Worm (Caenorhabditis elegans): Measurements from ENCODE around the gene gldi-11.

gldi-11 gene

DNA sequence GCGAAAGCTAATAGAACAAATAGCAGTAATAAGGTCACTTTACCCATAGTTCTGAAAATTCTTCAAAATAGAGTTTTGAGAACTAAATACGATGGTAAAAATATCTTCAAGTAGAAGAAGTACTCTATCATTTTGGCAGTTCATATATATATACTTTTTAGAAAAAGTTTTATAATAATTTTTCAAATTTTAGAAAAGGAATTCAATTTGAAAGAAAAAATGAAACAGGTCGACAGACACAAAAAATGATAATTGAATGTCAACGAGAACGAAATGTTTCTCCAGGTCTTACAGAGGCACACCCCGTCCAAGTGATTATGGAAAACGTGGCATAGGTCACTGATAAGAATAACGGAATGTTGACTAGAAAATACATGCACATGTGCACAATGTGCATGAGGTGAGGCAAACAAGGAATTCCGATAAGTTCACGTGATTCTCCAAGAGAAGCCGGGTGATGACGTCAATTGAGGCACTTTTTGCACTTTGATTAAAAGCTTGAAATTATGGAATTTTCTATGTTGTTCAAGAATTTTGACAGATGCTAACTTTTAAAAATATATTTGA is 20.3 kb downstream of the gldi-11 start, which contains the start of gene aagr-2 (continued):
- TF ChIP-seq lsl-1 (GFP tag; optimal IDR thresholded peaks at IDR 0.05) (no peak), dpff-1 (tag; optimal IDR thresholded peaks at IDR 0.05) (no peak), pha-4 (tag; optimal IDR thresholded peaks at IDR 0.05) (peak; percentile 86), mxl-1 (tag; optimal IDR thresholded peaks at IDR 0.05) (no peak), B0336.3 (GFP tag; IDR thresholded peaks at IDR 0.05) (peak; percentile 25; the same call in 1 of the 2 replicates)

DNA sequence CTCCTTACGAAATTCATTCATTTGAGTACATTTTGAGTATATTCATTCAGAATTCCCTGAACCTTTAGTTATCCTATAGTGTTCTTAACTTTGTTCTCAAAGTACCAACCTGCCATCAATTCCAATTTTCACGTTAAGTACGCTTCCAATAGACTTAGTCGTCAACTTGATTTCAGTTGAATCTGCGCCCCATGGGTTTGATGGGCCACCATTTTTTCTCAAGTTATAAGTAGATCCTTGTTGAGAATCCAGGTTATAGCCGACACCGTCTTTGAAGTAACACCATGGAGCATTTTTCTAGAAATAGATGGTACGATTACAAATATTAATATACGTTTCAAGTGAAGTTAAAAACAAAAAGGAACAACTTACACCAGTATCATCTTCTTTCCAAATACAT is 20.9 kb downstream of the gldi-11 start:
- TF ChIP-seq let-526 (GFP tag; IDR thresholded peaks at IDR 0.05) (no peak), dpff-1 (tag; optimal IDR thresholded peaks at IDR 0.05) (no peak), ceh-40 (GFP tag; IDR thresholded peaks at IDR 0.05) (no peak), Y79H2A.3 (GFP tag; conservative IDR thresholded peaks at IDR 0.05) (no peak), hlh-12 (tag; optimal IDR thresholded peaks at IDR 0.05) (no peak), akir-1 (GFP tag; optimal IDR thresholded peaks at IDR 0.05) (no peak), madf-6 (GFP tag; IDR thresholded peaks at IDR 0.05) (no peak), egrh-3 (GFP tag; IDR thresholded peaks at IDR 0.05) (no peak), ccch-3 (GFP tag; optimal IDR thresholded peaks at IDR 0.05) (no peak), hmg-1.2 (GFP tag; IDR thresholded peaks at IDR 0.05) (no peak), tbx-9 (tag; optimal IDR thresholded peaks at IDR 0.05; ENCODE audit: borderline replicate concordance) (no peak), lin-26 (GFP tag; IDR thresholded peaks at IDR 0.05) (no peak)

DNA sequence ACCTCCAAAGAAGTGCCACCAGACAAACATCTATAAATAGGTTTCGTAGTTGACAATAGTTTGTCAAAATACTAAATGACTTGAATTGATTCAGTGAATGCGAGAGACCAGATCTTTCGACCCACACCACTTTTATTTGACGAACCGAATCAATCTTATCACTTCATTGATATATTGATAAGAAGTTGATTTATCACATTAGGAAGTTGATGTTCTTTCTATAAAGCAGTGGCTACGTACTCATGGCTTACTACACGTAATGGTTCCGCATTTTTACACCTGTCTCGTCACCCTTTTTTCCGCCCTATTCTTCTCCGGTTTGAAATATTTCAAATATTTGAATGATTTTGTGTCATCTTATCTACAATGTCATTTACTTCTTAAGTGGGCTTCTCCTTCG is 25.0 kb downstream of the gldi-11 start:
- TF ChIP-seq lsl-1 (GFP tag; optimal IDR thresholded peaks at IDR 0.05) (no peak), chd-7 (tag; optimal IDR thresholded peaks at IDR 0.05) (no peak), snpc-1.1 (tag; optimal IDR thresholded peaks at IDR 0.05; ENCODE audit: insufficient read depth) (no peak), nhr-80 (tag; optimal IDR thresholded peaks at IDR 0.05) (peak; percentile 12), egl-44 (GFP tag; IDR thresholded peaks at IDR 0.05) (no peak), D2030.7 (GFP tag; IDR thresholded peaks at IDR 0.05) (no peak), cebp-1 (GFP tag; IDR thresholded peaks at IDR 0.05) (no peak), cebp-1 (tag; optimal IDR thresholded peaks at IDR 0.05) (no peak), hsf-1 (GFP tag; IDR thresholded peaks at IDR 0.05) (no peak), C17E4.6 (GFP tag; IDR thresholded peaks at IDR 0.05) (no peak), tbp1 (GFP tag; optimal IDR thresholded peaks at IDR 0.05) (no peak), nfya-2 (GFP tag; IDR thresholded peaks at IDR 0.05) (no peak), Y53G8AR.9 (GFP tag; conservative IDR thresholded peaks at IDR 0.05) (0 out of 2 replicates have a peak, but pooled peaks have one; percentile 12), B0019.2 (GFP tag; conservative IDR thresholded peaks at IDR 0.05) (no peak), ztf-26 (tag; optimal IDR thresholded peaks at IDR 0.05) (no peak), F52B5.7 (tag; optimal IDR thresholded peaks at IDR 0.05) (no peak), hlh-26 (GFP tag; conservative IDR thresholded peaks at IDR 0.05) (no peak), ets-4 (GFP tag; optimal IDR thresholded peaks at IDR 0.05) (no peak), B0336.3 (GFP tag; IDR thresholded peaks at IDR 0.05) (no peak)

DNA sequence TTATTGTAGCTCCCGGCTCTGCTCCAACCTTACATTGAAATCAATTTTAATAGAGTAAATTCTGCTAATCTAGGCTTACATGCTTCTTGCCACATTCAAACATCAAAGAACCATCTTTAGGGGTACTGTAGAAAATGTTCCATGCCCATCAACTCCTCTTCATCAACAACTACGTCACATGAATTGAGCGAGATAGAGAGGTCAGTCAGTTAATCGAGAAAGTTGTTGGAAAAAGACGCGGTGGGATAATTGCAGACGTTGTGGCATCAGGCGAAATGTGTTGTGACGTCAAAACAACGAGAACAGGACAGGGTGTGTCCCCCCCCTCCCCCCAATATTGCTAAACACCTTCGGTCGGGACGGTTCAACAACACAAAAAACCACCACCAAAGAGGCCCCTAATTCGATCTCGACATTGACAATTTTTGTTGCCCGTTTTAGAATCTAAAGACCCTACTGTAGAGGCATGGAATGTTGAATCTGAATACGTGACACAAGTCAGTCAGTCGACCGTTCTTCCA is 27.0 kb downstream of the gldi-11 start:
- TF ChIP-seq fkh-3 (tag; optimal IDR thresholded peaks at IDR 0.05) (no peak), pha-4 (tag; optimal IDR thresholded peaks at IDR 0.05) (no peak), K12H6.12 (tag; optimal IDR thresholded peaks at IDR 0.05) (no peak), nfya-1 (tag; optimal IDR thresholded peaks at IDR 0.05; ENCODE audit: borderline replicate concordance, insufficient read depth) (no peak), F33H1.4 (GFP tag; IDR thresholded peaks at IDR 0.05) (no peak), efl-1 (GFP tag; optimal IDR thresholded peaks at IDR 0.05) (no peak), mel-28 (tag; optimal IDR thresholded peaks at IDR 0.05; ENCODE audit: borderline replicate concordance) (no peak), atf-7 (tag; optimal IDR thresholded peaks at IDR 0.05) (no peak)

All from whole organism, young adult.